Fruit fly (Drosophila melanogaster): ENCODE data around the gene Or85f.

DNA sequence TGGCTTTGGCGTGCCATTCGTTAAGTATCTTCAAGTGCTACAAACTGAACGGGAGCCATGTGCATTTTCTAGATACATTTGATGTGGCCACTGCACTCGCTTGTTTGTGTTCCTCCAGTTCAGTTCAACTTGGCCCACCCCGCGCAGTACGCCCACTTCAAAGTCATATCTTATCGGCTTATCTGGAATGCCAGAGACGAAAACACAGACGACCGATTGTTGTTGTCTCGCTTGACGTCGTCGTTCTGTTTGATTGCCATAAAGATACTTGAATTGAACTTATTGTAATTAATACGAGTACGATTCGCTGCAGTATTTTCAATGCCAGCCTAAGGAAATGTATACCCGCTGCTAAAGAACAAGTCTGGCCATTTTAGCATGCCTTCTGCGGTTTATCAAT is 10.4 kb upstream of the Or85f start:
- TF ChIP-seq CG8159 (tag; optimal IDR thresholded peaks at IDR 0.05) (no peak), CG4496 (GFP tag; IDR thresholded peaks at IDR 0.05) (no peak), CG12605 (GFP tag; IDR thresholded peaks at IDR 0.05) (no peak), Ets98B (GFP tag; IDR thresholded peaks at IDR 0.05) (no peak), CG34367 (tag; optimal IDR thresholded peaks at IDR 0.05) (no peak), CG10348 (GFP tag; IDR thresholded peaks at IDR 0.05) (no peak), CG15710 (tag; optimal IDR thresholded peaks at IDR 0.05) (no peak)

All from whole organism, pupa.